ENCODE assay signal across 2 worm cellular contexts in the genomic region with DNA sequence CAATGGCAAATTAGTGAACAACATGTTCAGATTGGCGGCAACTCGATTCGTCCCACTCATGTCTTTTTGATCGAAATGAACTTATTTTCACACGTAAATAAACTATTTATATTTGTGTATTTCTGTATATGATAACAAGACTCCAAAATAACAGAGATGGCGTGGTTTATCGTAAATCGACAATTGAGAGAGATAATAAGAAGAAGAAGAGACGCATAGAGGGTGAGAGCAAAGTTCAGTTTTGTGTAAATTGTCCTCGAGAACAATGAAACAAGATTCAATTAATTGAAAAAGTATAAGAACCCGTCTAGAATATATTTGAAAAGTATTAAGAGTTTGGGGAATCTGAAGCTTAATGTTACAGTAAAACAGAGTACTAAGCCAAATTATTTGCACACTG.
TF ChIP-seq lines count a peak whose summit lies in the region.

No protein-coding gene starts in this region.

TF ChIP-seq in whole organism, L1 larva, 84 proteins besides CTCF, POLR2A, EP300 and RAD21 (continued from another document):
- no peak for TF ChIP-seq nhr-77 (tag; optimal IDR thresholded peaks at IDR 0.05; lab: Kevin White, UChicago)
- no peak for TF ChIP-seq sptf-1 (tag; optimal IDR thresholded peaks at IDR 0.05; lab: Kevin White, UChicago)
- TF ChIP-seq nhr-12 (tag; optimal IDR thresholded peaks at IDR 0.05; lab: Kevin White, UChicago): no peak
- TF ChIP-seq ceh-90 (tag; optimal IDR thresholded peaks at IDR 0.05; lab: Kevin White, UChicago): no peak
- no peak for TF ChIP-seq rnt-1 (tag; optimal IDR thresholded peaks at IDR 0.05; lab: Kevin White, UChicago)
- no peak for TF ChIP-seq fkh-8 (tag; optimal IDR thresholded peaks at IDR 0.05; lab: Kevin White, UChicago)
- TF ChIP-seq nhr-19 (GFP tag; conservative IDR thresholded peaks at IDR 0.05; lab: Robert Waterston, UW): no peak
- no peak for TF ChIP-seq ceh-88 (GFP tag; IDR thresholded peaks at IDR 0.05; lab: Robert Waterston, UW)
- no peak for TF ChIP-seq lin-14 (GFP tag; optimal IDR thresholded peaks at IDR 0.05; lab: Kevin White, UChicago)
- TF ChIP-seq nhr-84 (tag; optimal IDR thresholded peaks at IDR 0.05; lab: Kevin White, UChicago): no peak
- peak in 1 of 2 experiments; percentile 51 for TF ChIP-seq lsy-2 (tag; optimal IDR thresholded peaks at IDR 0.05; lab: Kevin White, UChicago)
- peak; percentile 33 for TF ChIP-seq blmp-1 (tag; optimal IDR thresholded peaks at IDR 0.05; lab: Kevin White, UChicago)
- TF ChIP-seq C16A3.4 (tag; optimal IDR thresholded peaks at IDR 0.05; lab: Kevin White, UChicago): peak; percentile 13
- TF ChIP-seq elt-2 (tag; optimal IDR thresholded peaks at IDR 0.05; lab: Kevin White, UChicago): peak; percentile 25
- TF ChIP-seq isw-1 (GFP tag; IDR thresholded peaks at IDR 0.05; lab: Robert Waterston, UW): no peak
- peak in 1 of 2 experiments; percentile 29 for TF ChIP-seq lin-35 (GFP tag; optimal IDR thresholded peaks at IDR 0.05; lab: Kevin White, UChicago)
- TF ChIP-seq dpl-1 (GFP tag; optimal IDR thresholded peaks at IDR 0.05; lab: Kevin White, UChicago): no peak
- no peak for TF ChIP-seq pax-3 (tag; optimal IDR thresholded peaks at IDR 0.05; lab: Kevin White, UChicago)
- TF ChIP-seq nhr-76 (tag; optimal IDR thresholded peaks at IDR 0.05; lab: Kevin White, UChicago): no peak
- peak; percentile 61 for TF ChIP-seq nhr-85 (tag; lab: Kevin White, UChicago)

TF ChIP-seq in whole organism, L4 larva, 104 proteins besides CTCF, POLR2A, EP300 and RAD21 (continued from another document):
- TF ChIP-seq F10B5.3 (tag; optimal IDR thresholded peaks at IDR 0.05; lab: Kevin White, UChicago) (no peak), dpl-1 (GFP tag; optimal IDR thresholded peaks at IDR 0.05; lab: Kevin White, UChicago) (no peak), dmd-6 (GFP tag; IDR thresholded peaks at IDR 0.05; lab: Robert Waterston, UW) (peak; percentile 15; the same call in 1 of the 2 replicates), T20F7.1 (GFP tag; optimal IDR thresholded peaks at IDR 0.05; lab: Kevin White, UChicago) (peak; percentile 35), ztf-11 (tag; optimal IDR thresholded peaks at IDR 0.05; lab: Kevin White, UChicago) (no peak), zfp-3 (GFP tag; conservative IDR thresholded peaks at IDR 0.05; lab: Robert Waterston, UW) (no peak), R02D3.7 (tag; optimal IDR thresholded peaks at IDR 0.05; lab: Kevin White, UChicago) (peak; percentile 14), mes-2 (tag; optimal IDR thresholded peaks at IDR 0.05; lab: Kevin White, UChicago; ENCODE audit: poor library complexity, severe bottlenecking) (no peak), aly-2 (tag; optimal IDR thresholded peaks at IDR 0.05; lab: Kevin White, UChicago) (no peak)
